Worm (Caenorhabditis elegans): ENCODE data around the gene F38H4.3.

- no peak for TF ChIP-seq nhr-10 (tag; optimal IDR thresholded peaks at IDR 0.05)
- TF ChIP-seq elt-3 (tag; optimal IDR thresholded peaks at IDR 0.05): no peak
- no peak for TF ChIP-seq ztf-11 (tag; optimal IDR thresholded peaks at IDR 0.05)
- no peak for TF ChIP-seq nhr-77 (tag; optimal IDR thresholded peaks at IDR 0.05)
- no peak for TF ChIP-seq ztf-4 (tag; optimal IDR thresholded peaks at IDR 0.05)
- TF ChIP-seq blmp-1 (tag; optimal IDR thresholded peaks at IDR 0.05; ENCODE audit: insufficient read depth): no peak
- TF ChIP-seq ztf-1 (GFP tag; conservative IDR thresholded peaks at IDR 0.05): no peak
- TF ChIP-seq nhr-25 (tag; optimal IDR thresholded peaks at IDR 0.05): no peak
- TF ChIP-seq nhr-6 (tag; optimal IDR thresholded peaks at IDR 0.05): no peak
- no peak for TF ChIP-seq aly-2 (tag; optimal IDR thresholded peaks at IDR 0.05)
- no peak for TF ChIP-seq ceh-82 (tag; optimal IDR thresholded peaks at IDR 0.05)
- no peak for TF ChIP-seq unc-62 (GFP tag; optimal IDR thresholded peaks at IDR 0.05)
- no peak for TF ChIP-seq lsy-2 (tag; optimal IDR thresholded peaks at IDR 0.05)
- TF ChIP-seq nhr-129 (tag; optimal IDR thresholded peaks at IDR 0.05): no peak
Observed at ce11 chrIV:11793170-11793569, 49.1 kb upstream of the F38H4.3 start.
